Worm (Caenorhabditis elegans): ENCODE data around the gene D1005.6.

DNA sequence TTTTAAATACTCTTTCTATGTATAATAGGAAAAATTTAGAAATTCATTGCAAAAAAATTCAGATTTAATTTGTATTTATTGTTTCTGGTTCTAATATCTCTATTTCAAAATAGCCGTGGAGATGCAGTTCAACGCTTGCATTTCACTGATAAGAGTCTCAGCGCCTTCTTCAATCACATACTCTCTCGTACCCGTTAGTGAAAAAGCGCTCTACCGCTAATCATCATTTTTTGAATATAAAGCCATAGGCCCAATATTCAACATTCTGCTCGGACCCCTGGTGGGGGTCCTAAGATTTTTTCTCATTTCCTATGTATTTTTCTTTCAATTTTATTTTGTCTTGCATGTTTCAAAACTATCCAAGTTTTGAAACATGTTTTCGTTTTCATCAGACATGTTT lies 44.1 kb downstream of the D1005.6 start:
- TF ChIP-seq nhr-77 (tag; optimal IDR thresholded peaks at IDR 0.05) (no peak), ceh-28 (tag; optimal IDR thresholded peaks at IDR 0.05) (no peak), ztf-4 (tag; optimal IDR thresholded peaks at IDR 0.05) (no peak), ama-1 (optimal IDR thresholded peaks at IDR 0.05) (no peak), elt-3 (tag; optimal IDR thresholded peaks at IDR 0.05) (no peak), egl-27 (tag; optimal IDR thresholded peaks at IDR 0.05) (no peak), mdl-1 (tag; optimal IDR thresholded peaks at IDR 0.05) (no peak), fkh-10 (GFP tag; optimal IDR thresholded peaks at IDR 0.05) (no peak), nhr-11 (tag; optimal IDR thresholded peaks at IDR 0.05) (no peak), nhr-25 (tag; optimal IDR thresholded peaks at IDR 0.05) (no peak), nhr-237 (tag; optimal IDR thresholded peaks at IDR 0.05) (no peak), nhr-28 (tag; optimal IDR thresholded peaks at IDR 0.05) (no peak), ztf-11 (tag; optimal IDR thresholded peaks at IDR 0.05) (no peak), tbx-2 (tag; optimal IDR thresholded peaks at IDR 0.05) (no peak)
